Worm (Caenorhabditis elegans) whole organism, L4 larva: ENCODE measurements around the gene C38H2.2.

ENCODE experiments used
- D1046.2 ChIP-seq: fragments of 200-800 bp; sonication (Bioruptor generic); IDR thresholded peaks from 2 replicates; pipeline ENCODE4 v1.3.6; 2022; ENCODE audit warnings: missing genetic modification characterization, missing compliant biosample characterization
- F26F4.8 ChIP-seq: fragments of 200-800 bp; sonication (Bioruptor generic); conservative IDR thresholded peaks from 2 replicates; pipeline ENCODE4 v1.3.6; 2022; ENCODE audit warnings: missing genetic modification characterization, missing compliant biosample characterization
- F44E2.7 ChIP-seq: fragments of 200-800 bp; sonication (Bioruptor generic); IDR thresholded peaks from 2 replicates; pipeline ENCODE4 v2.1.2; 2022; ENCODE audit warnings: missing genetic modification characterization, missing compliant biosample characterization
- F49E8.2 ChIP-seq: sonication (generic microtip); optimal IDR thresholded peaks from 2 replicates; lab custom pipeline; 2016; ENCODE audit warnings: missing compliant biosample characterization, mild to moderate bottlenecking, missing genetic modification characterization, borderline replicate concordance
- R02D3.7 ChIP-seq: fragments of 150-350 bp; sonication (generic microtip); optimal IDR thresholded peaks from 3 replicates; lab custom pipeline; 2014; ENCODE audit warnings: missing biosample characterization, missing genetic modification characterization
- T20F7.1 ChIP-seq: fragments of 200-800 bp; sonication (Bioruptor generic); optimal IDR thresholded peaks from 2 replicates; lab custom pipeline; 2018; ENCODE audit warnings: mild to moderate bottlenecking, missing genetic modification characterization, missing compliant biosample characterization
- Y105C5A.15 ChIP-seq: fragments of 200-800 bp; sonication (Bioruptor generic); IDR thresholded peaks from 2 replicates; pipeline ENCODE4 v1.3.6; 2022; ENCODE audit warnings: missing genetic modification characterization, missing compliant biosample characterization
- Y48G9A.11 ChIP-seq: fragments of 200-800 bp; sonication (Bioruptor generic); IDR thresholded peaks from 2 replicates; pipeline ENCODE4 v1.3.6; 2022; ENCODE audit warnings: missing genetic modification reagents, missing genetic modification characterization, missing compliant biosample characterization
- Y5F2A.4 ChIP-seq: fragments of 200-800 bp; sonication (Bioruptor generic); optimal IDR thresholded peaks from 2 replicates; lab custom pipeline; 2018; ENCODE audit warnings: mild to moderate bottlenecking, missing genetic modification characterization, missing compliant biosample characterization
- ZK337.2 ChIP-seq: fragments of 200-800 bp; sonication (Bioruptor generic); IDR thresholded peaks from 2 replicates; pipeline ENCODE4 v1.3.6; 2022; ENCODE audit warnings: missing genetic modification reagents, missing genetic modification characterization, missing compliant biosample characterization
- aha-1 ChIP-seq: fragments of 150-350 bp; peaks from one replicate; lab custom pipeline; 2014; ENCODE audit warnings: missing biosample characterization, missing genetic modification characterization
- ceh-28 ChIP-seq: fragments of 150-350 bp; optimal IDR thresholded peaks from 2 replicates; lab custom pipeline; 2014; ENCODE audit warnings: missing biosample characterization, missing genetic modification reagents, missing genetic modification characterization
- ceh-82 ChIP-seq: sonication (generic microtip); optimal IDR thresholded peaks from 2 replicates; lab custom pipeline; 2017; ENCODE audit warnings: missing biosample characterization, missing genetic modification characterization
- ctbp-1 ChIP-seq: fragments of 200-800 bp; sonication (Bioruptor generic); IDR thresholded peaks from 2 replicates; pipeline ENCODE4 v1.3.6; 2022; ENCODE audit warnings: missing genetic modification reagents, missing genetic modification characterization, missing compliant biosample characterization
- daf-19 ChIP-seq: fragments of 200-800 bp; sonication (Bioruptor generic); conservative IDR thresholded peaks from 2 replicates; pipeline ENCODE4 v1.3.6; 2022; ENCODE audit warnings: missing genetic modification characterization, missing compliant biosample characterization
- dmd-6 ChIP-seq: fragments of 200-800 bp; sonication (Bioruptor generic); IDR thresholded peaks from 2 replicates; pipeline ENCODE4 v1.3.6; 2022; ENCODE audit warnings: missing genetic modification reagents, missing genetic modification characterization, missing compliant biosample characterization
- dmd-8 ChIP-seq: fragments of 200-800 bp; sonication (Bioruptor generic); IDR thresholded peaks from 2 replicates; pipeline ENCODE4 v1.3.6; 2022; ENCODE audit warnings: missing genetic modification characterization, missing compliant biosample characterization
- dve-1 ChIP-seq: sonication (generic microtip); optimal IDR thresholded peaks from 2 replicates; lab custom pipeline; 2017; ENCODE audit warnings: antibody characterized with exemption, mild to moderate bottlenecking, missing genetic modification characterization, missing compliant biosample characterization; ENCODE audit not compliant: insufficient read depth
- fkh-10 ChIP-seq: fragments of 150-350 bp; optimal IDR thresholded peaks from 2 replicates; lab custom pipeline; 2014; ENCODE audit warnings: missing biosample characterization, missing genetic modification reagents, missing genetic modification characterization
- hif-1 ChIP-seq, 2 experiments: sonication (generic microtip); optimal IDR thresholded peaks; 2 replicates each; lab custom pipeline; 2016 to 2017; ENCODE audit warnings: missing compliant biosample characterization in 2 of 2, missing genetic modification characterization in 2 of 2, missing genetic modification reagents in 2 of 2, missing genotype in 2 of 2, mild to moderate bottlenecking in 1 of 2
- hmg-1.1 ChIP-seq: fragments of 200-800 bp; sonication (Bioruptor generic); IDR thresholded peaks from 2 replicates; pipeline ENCODE4 v1.3.6; 2022; ENCODE audit warnings: missing genetic modification reagents, missing genetic modification characterization, missing compliant biosample characterization
- jun-1 ChIP-seq: fragments of 150-350 bp; optimal IDR thresholded peaks from 2 replicates; lab custom pipeline; 2014; ENCODE audit warnings: missing biosample characterization, missing genetic modification reagents, missing genetic modification characterization
- lin-15B ChIP-seq: fragments of 150-350 bp; sonication (generic microtip); optimal IDR thresholded peaks from 3 replicates; lab custom pipeline; 2014; ENCODE audit warnings: missing biosample characterization, missing genetic modification characterization
- lin-29 ChIP-seq: fragments of 200-800 bp; sonication (Bioruptor generic); IDR thresholded peaks from 2 replicates; pipeline ENCODE4 v1.3.6; 2022; ENCODE audit warnings: missing genetic modification reagents, missing genetic modification characterization, missing compliant biosample characterization
- lin-38 ChIP-seq: fragments of 200-800 bp; sonication (Bioruptor generic); IDR thresholded peaks from 2 replicates; pipeline ENCODE4 v1.3.6; 2022; ENCODE audit warnings: missing genetic modification reagents, missing genetic modification characterization, missing compliant biosample characterization
- lsy-2 ChIP-seq, 2 experiments: fragments of 150-350 bp in 1 of 2; sonication (generic microtip) in 1 of 2; optimal IDR thresholded peaks; 2 replicates each; lab custom pipeline; 2014 to 2017; ENCODE audit warnings: missing biosample characterization in 2 of 2, missing genetic modification characterization in 2 of 2
- mdl-1 ChIP-seq, 2 experiments: fragments of 150-350 bp in 1 of 2; sonication (generic microtip) in 1 of 2; optimal IDR thresholded peaks; 2 replicates each; lab custom pipeline; 2014 to 2017; ENCODE audit warnings: missing biosample characterization in 2 of 2, missing genetic modification characterization in 2 of 2
- mdt-29 ChIP-seq: fragments of 200-800 bp; sonication (Bioruptor generic); IDR thresholded peaks from 2 replicates; pipeline ENCODE4 v1.3.6; 2022; ENCODE audit warnings: missing genetic modification reagents, missing genetic modification characterization, missing compliant biosample characterization
- mep-1 ChIP-seq: fragments of 150-350 bp; sonication (generic microtip); optimal IDR thresholded peaks from 3 replicates; lab custom pipeline; 2014; ENCODE audit warnings: missing biosample characterization, missing genetic modification characterization
- mes-2 ChIP-seq: sonication (generic microtip); optimal IDR thresholded peaks from 2 replicates; lab custom pipeline; 2016; ENCODE audit warnings: missing genotype, mild to moderate bottlenecking, missing genetic modification characterization, missing compliant biosample characterization; ENCODE audit not compliant: poor library complexity, severe bottlenecking
- nhr-102 ChIP-seq: sonication (generic microtip); optimal IDR thresholded peaks from 2 replicates; lab custom pipeline; 2016; ENCODE audit warnings: mild to moderate bottlenecking, missing genetic modification characterization, moderate library complexity, missing compliant biosample characterization
- nhr-237 ChIP-seq: sonication (generic microtip); optimal IDR thresholded peaks from 2 replicates; lab custom pipeline; 2017; ENCODE audit warnings: missing biosample characterization, missing genetic modification characterization
- nhr-48 ChIP-seq: sonication (generic microtip); optimal IDR thresholded peaks from 2 replicates; lab custom pipeline; 2016; ENCODE audit warnings: mild to moderate bottlenecking, missing genetic modification characterization, missing compliant biosample characterization
- nhr-6 ChIP-seq: fragments of 150-350 bp; optimal IDR thresholded peaks from 2 replicates; lab custom pipeline; 2014; ENCODE audit warnings: missing biosample characterization, missing genetic modification characterization
- sdz-12 ChIP-seq: fragments of 200-800 bp; sonication (Bioruptor generic); optimal IDR thresholded peaks from 2 replicates; lab custom pipeline; 2018; ENCODE audit warnings: mild to moderate bottlenecking, missing genetic modification characterization, missing compliant biosample characterization
- skn-1 ChIP-seq: fragments of 150-350 bp; optimal IDR thresholded peaks from 2 replicates; lab custom pipeline; 2014; ENCODE audit warnings: missing biosample characterization, missing genetic modification characterization
- snpc-1.2 ChIP-seq: fragments of 200-800 bp; sonication (Bioruptor generic); IDR thresholded peaks from 2 replicates; pipeline ENCODE4 v1.3.6; 2022; ENCODE audit warnings: missing genetic modification reagents, missing genetic modification characterization, missing compliant biosample characterization
- tag-97 ChIP-seq: fragments of 200-800 bp; sonication (Bioruptor generic); IDR thresholded peaks from 2 replicates; pipeline ENCODE4 v1.3.6; 2022; ENCODE audit warnings: missing genetic modification characterization, missing compliant biosample characterization
- unc-130 ChIP-seq: sonication (generic microtip); optimal IDR thresholded peaks from 2 replicates; lab custom pipeline; 2016; ENCODE audit warnings: missing genetic modification reagents, missing genetic modification characterization, missing compliant biosample characterization
- unc-39 ChIP-seq: sonication (generic microtip); optimal IDR thresholded peaks from 2 replicates; lab custom pipeline; 2017; ENCODE audit warnings: missing biosample characterization, missing genetic modification characterization
- unc-62 ChIP-seq, 3 experiments: fragments of 150-350 bp in 1 of 3; sonication (generic microtip); optimal IDR thresholded peaks in 2 of 3; peaks in 1 of 3; 1 replicate in 1 of 3; 2 replicates in 2 of 3; lab custom pipeline; 2014 to 2017; ENCODE audit warnings: missing biosample characterization in 3 of 3, missing genetic modification characterization in 3 of 3, missing genetic modification reagents in 3 of 3, missing genotype in 1 of 3
- vab-7 ChIP-seq: fragments of 200-800 bp; sonication (Bioruptor generic); IDR thresholded peaks from 2 replicates; pipeline ENCODE4 v1.3.6; 2022; ENCODE audit warnings: missing genetic modification reagents, missing genetic modification characterization, missing compliant biosample characterization
- zag-1 ChIP-seq: fragments of 150-350 bp; optimal IDR thresholded peaks from 2 replicates; lab custom pipeline; 2014; ENCODE audit warnings: missing biosample characterization, missing genetic modification characterization
- zfp-3 ChIP-seq: fragments of 200-800 bp; sonication (Bioruptor generic); conservative IDR thresholded peaks from 2 replicates; pipeline ENCODE4 v1.3.6; 2022; ENCODE audit warnings: missing genetic modification reagents, missing genetic modification characterization, missing compliant biosample characterization
- ztf-11 ChIP-seq: fragments of 150-350 bp; optimal IDR thresholded peaks from 2 replicates; lab custom pipeline; 2014; ENCODE audit warnings: missing biosample characterization, missing genetic modification characterization
- ztf-7 ChIP-seq: fragments of 150-350 bp; optimal IDR thresholded peaks from 2 replicates; lab custom pipeline; 2014; ENCODE audit warnings: missing biosample characterization, missing genetic modification characterization

The C38H2.2 gene

ce11 chrIII:10362920-10363319 lies 18.7 kb upstream of the C38H2.2 start:
- TF ChIP-seq sdz-12 (GFP tag; lab: Kevin White, UChicago) (no peak), lsy-2 (tag; optimal IDR thresholded peaks at IDR 0.05; lab: Kevin White, UChicago) (no peak), nhr-102 (tag; lab: Kevin White, UChicago) (no peak), ceh-82 (tag; lab: Kevin White, UChicago) (no peak), mes-2 (tag; lab: Kevin White, UChicago) (no peak), ztf-7 (tag; lab: Kevin White, UChicago) (no peak), F44E2.7 (GFP tag; lab: Robert Waterston, UW) (no peak), mep-1 (tag; lab: Kevin White, UChicago) (no peak), Y5F2A.4 (GFP tag; lab: Kevin White, UChicago) (no peak), aha-1 (tag; lab: Kevin White, UChicago) (no peak), unc-130 (GFP tag; lab: Kevin White, UChicago) (no peak), lin-15B (tag; lab: Kevin White, UChicago) (no peak)

ce11 chrIII:10364656-10365055 lies 16.9 kb upstream of the C38H2.2 start, which contains the start of gene tbc-8:
Gene tbc-8, plus strand, starts transcription at chrIII:10364956.
- TF ChIP-seq dve-1 (tag; lab: Kevin White, UChicago) (no peak), aha-1 (tag; lab: Kevin White, UChicago) (peak; percentile 48)

ce11 chrIII:10367355-10367909 lies 14.1 kb upstream of the C38H2.2 start:
- TF ChIP-seq lsy-2 (tag; optimal IDR thresholded peaks at IDR 0.05; lab: Kevin White, UChicago) = peak in 1 of 2 experiments; percentile 10
- TF ChIP-seq Y48G9A.11 (GFP tag; lab: Robert Waterston, UW) = no peak
- no peak for TF ChIP-seq lin-29 (GFP tag; lab: Robert Waterston, UW)
- no peak for TF ChIP-seq daf-19
- no peak for TF ChIP-seq R02D3.7
- TF ChIP-seq lin-38 (GFP tag; lab: Robert Waterston, UW) = no peak
- TF ChIP-seq nhr-48 (tag; lab: Kevin White, UChicago) = no peak
- TF ChIP-seq ztf-11 (tag; lab: Kevin White, UChicago) = no peak
- no peak for TF ChIP-seq ZK337.2 (GFP tag; lab: Robert Waterston, UW)
- TF ChIP-seq nhr-237 (tag; lab: Kevin White, UChicago) = no peak
- no peak for TF ChIP-seq F26F4.8 (GFP tag; lab: Robert Waterston, UW)
- TF ChIP-seq zag-1 = no peak
- no peak for TF ChIP-seq jun-1 (tag; lab: Kevin White, UChicago)
- no peak for TF ChIP-seq dmd-8 (GFP tag; lab: Robert Waterston, UW)
- no peak for TF ChIP-seq nhr-6
- TF ChIP-seq dve-1 (tag; lab: Kevin White, UChicago) = no peak
- TF ChIP-seq hif-1 (tag; optimal IDR thresholded peaks at IDR 0.05; lab: Kevin White, UChicago) = no peak
- TF ChIP-seq Y105C5A.15 (GFP tag; lab: Robert Waterston, UW) = no peak
- TF ChIP-seq mdl-1 (tag; optimal IDR thresholded peaks at IDR 0.05; lab: Kevin White, UChicago) = peak in 1 of 2 experiments; percentile 21
- TF ChIP-seq F49E8.2 (tag; lab: Kevin White, UChicago) = no peak
- no peak for TF ChIP-seq dmd-6 (GFP tag; lab: Robert Waterston, UW)
- TF ChIP-seq skn-1 (tag; lab: Kevin White, UChicago) = no peak
- no peak for TF ChIP-seq tag-97
- TF ChIP-seq T20F7.1 (GFP tag; lab: Kevin White, UChicago) = no peak
- no peak for TF ChIP-seq mdt-29 (GFP tag; lab: Robert Waterston, UW)
- TF ChIP-seq ceh-28 (tag; lab: Kevin White, UChicago) = peak; percentile 57
- TF ChIP-seq vab-7 = no peak
- TF ChIP-seq zfp-3 (GFP tag; lab: Robert Waterston, UW) = no peak
- TF ChIP-seq D1046.2 (GFP tag; lab: Robert Waterston, UW) = no peak
- peak in 1 of 2 experiments; percentile 62 for TF ChIP-seq unc-62 (GFP tag; optimal IDR thresholded peaks at IDR 0.05 in 1 of 2; lab: Kevin White, UChicago)
- no peak for TF ChIP-seq unc-62 (tag; optimal IDR thresholded peaks at IDR 0.05; lab: Kevin White, UChicago)
- no peak for TF ChIP-seq unc-39 (tag; lab: Kevin White, UChicago)
- TF ChIP-seq snpc-1.2 (GFP tag; lab: Robert Waterston, UW) = no peak
- TF ChIP-seq fkh-10 = peak; percentile 33
- no peak for TF ChIP-seq F44E2.7 (GFP tag; lab: Robert Waterston, UW)
- 0 out of 2 replicates have a peak, but pooled peaks have one; percentile 33 for TF ChIP-seq hmg-1.1 (GFP tag; lab: Robert Waterston, UW)
- TF ChIP-seq ctbp-1 (GFP tag; lab: Robert Waterston, UW) = no peak
